Worm (Caenorhabditis elegans) whole organism, late embryonic: ENCODE results near the gene ceh-53.

Experiments used
- C38D4.7 ChIP-seq: fragments of 200-800 bp; sonication (Bioruptor generic); optimal IDR thresholded peaks from 2 replicates; lab custom pipeline; 2018; ENCODE audit warnings: mild to moderate bottlenecking, missing genetic modification characterization, moderate library complexity, missing compliant biosample characterization
- F13H6.1 ChIP-seq: sonication (generic microtip); optimal IDR thresholded peaks from 2 replicates; lab custom pipeline; 2016; ENCODE audit warnings: missing genetic modification characterization, missing compliant biosample characterization
- K02D7.2 ChIP-seq: sonication (generic microtip); optimal IDR thresholded peaks from 2 replicates; lab custom pipeline; 2017; ENCODE audit warnings: mild to moderate bottlenecking, missing genetic modification characterization, missing compliant biosample characterization
- K09A11.1 ChIP-seq: sonication (generic microtip); optimal IDR thresholded peaks from 2 replicates; lab custom pipeline; 2017; ENCODE audit warnings: antibody characterized with exemption, mild to moderate bottlenecking, missing genetic modification characterization, missing compliant biosample characterization; ENCODE audit not compliant: insufficient read depth
- T23F11.4 ChIP-seq: fragments of 200-800 bp; sonication (Bioruptor generic); optimal IDR thresholded peaks from 2 replicates; lab custom pipeline; 2018; ENCODE audit warnings: mild to moderate bottlenecking, missing genetic modification characterization, missing compliant biosample characterization
- Y22D7AL.16 ChIP-seq: sonication (generic microtip); optimal IDR thresholded peaks from 2 replicates; lab custom pipeline; 2016; ENCODE audit warnings: missing genetic modification characterization, missing compliant biosample characterization
- ahr-1 ChIP-seq: sonication (generic microtip); optimal IDR thresholded peaks from 2 replicates; lab custom pipeline; 2016; ENCODE audit warnings: missing genetic modification characterization, missing compliant biosample characterization
- ama-1 ChIP-seq: fragments of 150-350 bp; optimal IDR thresholded peaks from 2 replicates; lab custom pipeline; 2014
- ceh-14 ChIP-seq: sonication (generic microtip); optimal IDR thresholded peaks from 2 replicates; lab custom pipeline; 2016; ENCODE audit warnings: missing genotype, missing genetic modification characterization, missing compliant biosample characterization
- ceh-18 ChIP-seq: sonication (generic microtip); optimal IDR thresholded peaks from 2 replicates; lab custom pipeline; 2016; ENCODE audit warnings: missing genetic modification characterization, missing compliant biosample characterization
- ceh-19 ChIP-seq: fragments of 200-800 bp; sonication (Bioruptor generic); optimal IDR thresholded peaks from 2 replicates; lab custom pipeline; 2018; ENCODE audit warnings: mild to moderate bottlenecking, missing genetic modification characterization, missing compliant biosample characterization
- ceh-2 ChIP-seq: sonication (generic microtip); optimal IDR thresholded peaks from 2 replicates; lab custom pipeline; 2016; ENCODE audit warnings: missing genotype, missing genetic modification characterization, missing compliant biosample characterization
- ceh-22 ChIP-seq: sonication (generic microtip); optimal IDR thresholded peaks from 2 replicates; lab custom pipeline; 2017; ENCODE audit warnings: missing biosample characterization, missing genetic modification characterization
- ceh-24 ChIP-seq: sonication (generic microtip); optimal IDR thresholded peaks from 2 replicates; lab custom pipeline; 2016; ENCODE audit warnings: mild to moderate bottlenecking, missing genetic modification characterization, missing compliant biosample characterization
- ceh-30 ChIP-seq: fragments of 150-350 bp; optimal IDR thresholded peaks from 2 replicates; lab custom pipeline; 2014; ENCODE audit warnings: missing biosample characterization, missing genetic modification characterization
- ceh-45 ChIP-seq: fragments of 200-800 bp; sonication (Bioruptor generic); IDR thresholded peaks from 2 replicates; pipeline ENCODE4 v1.3.6; 2022; ENCODE audit warnings: missing genetic modification reagents, missing genetic modification characterization, missing compliant biosample characterization
- ceh-6 ChIP-seq: fragments of 200-800 bp; sonication (Bioruptor generic); optimal IDR thresholded peaks from 2 replicates; lab custom pipeline; 2018; ENCODE audit warnings: mild to moderate bottlenecking, missing genetic modification characterization, missing compliant biosample characterization
- ceh-9 ChIP-seq: sonication (generic microtip); optimal IDR thresholded peaks from 2 replicates; lab custom pipeline; 2016; ENCODE audit warnings: mild to moderate bottlenecking, missing genetic modification characterization, inconsistent platforms, missing compliant biosample characterization
- dmd-4 ChIP-seq: sonication (generic microtip); optimal IDR thresholded peaks from 2 replicates; lab custom pipeline; 2016; ENCODE audit warnings: borderline replicate concordance, missing genetic modification characterization, missing compliant biosample characterization
- elt-2 ChIP-seq: sonication (generic microtip); optimal IDR thresholded peaks from 2 replicates; lab custom pipeline; 2016; ENCODE audit warnings: missing genetic modification reagents, missing genetic modification characterization, missing compliant biosample characterization
- elt-4 ChIP-seq: sonication (generic microtip); optimal IDR thresholded peaks from 2 replicates; lab custom pipeline; 2016; ENCODE audit warnings: missing genetic modification characterization, missing compliant biosample characterization
- ets-4 ChIP-seq: sonication (generic microtip); optimal IDR thresholded peaks from 2 replicates; lab custom pipeline; 2016; ENCODE audit warnings: missing genetic modification characterization, missing compliant biosample characterization
- eyg-1 ChIP-seq: sonication (generic microtip); optimal IDR thresholded peaks from 2 replicates; lab custom pipeline; 2016; ENCODE audit warnings: missing genotype, missing genetic modification characterization, missing compliant biosample characterization
- fax-1 ChIP-seq: sonication (generic microtip); optimal IDR thresholded peaks from 2 replicates; lab custom pipeline; 2016; ENCODE audit warnings: missing genotype, missing genetic modification characterization, missing compliant biosample characterization
- fkh-6 ChIP-seq: sonication (generic microtip); optimal IDR thresholded peaks from 2 replicates; lab custom pipeline; 2016; ENCODE audit warnings: missing genetic modification characterization, missing compliant biosample characterization
- gmeb-2 ChIP-seq: sonication (generic microtip); optimal IDR thresholded peaks from 2 replicates; lab custom pipeline; 2016; ENCODE audit warnings: missing genetic modification characterization, inconsistent platforms, missing compliant biosample characterization
- hlh-15 ChIP-seq: sonication (generic microtip); optimal IDR thresholded peaks from 2 replicates; lab custom pipeline; 2016; ENCODE audit warnings: missing genetic modification characterization, missing compliant biosample characterization
- hlh-30 ChIP-seq: sonication (generic microtip); optimal IDR thresholded peaks from 2 replicates; lab custom pipeline; 2017; ENCODE audit warnings: antibody characterized with exemption, missing genetic modification characterization, missing compliant biosample characterization; ENCODE audit not compliant: insufficient read depth
- hlh-6 ChIP-seq: sonication (generic microtip); optimal IDR thresholded peaks from 2 replicates; lab custom pipeline; 2016; ENCODE audit warnings: missing genotype, missing genetic modification characterization, missing compliant biosample characterization
- hlh-8 ChIP-seq: sonication (generic microtip); optimal IDR thresholded peaks from 2 replicates; lab custom pipeline; 2016; ENCODE audit warnings: missing genotype, missing genetic modification characterization, missing compliant biosample characterization
- lin-11 ChIP-seq: fragments of 200-800 bp; sonication (Bioruptor generic); optimal IDR thresholded peaks from 2 replicates; lab custom pipeline; 2018; ENCODE audit warnings: mild to moderate bottlenecking, missing genetic modification characterization, missing compliant biosample characterization
- nfya-1 ChIP-seq: sonication (generic microtip); optimal IDR thresholded peaks from 2 replicates; lab custom pipeline; 2017; ENCODE audit warnings: missing genetic modification characterization, mild to moderate bottlenecking, missing compliant biosample characterization, antibody characterized with exemption, moderate library complexity
- nhr-232 ChIP-seq: sonication (generic microtip); optimal IDR thresholded peaks from 2 replicates; lab custom pipeline; 2016; ENCODE audit warnings: missing genetic modification characterization, missing compliant biosample characterization
- npax-4 ChIP-seq: sonication (generic microtip); optimal IDR thresholded peaks from 2 replicates; lab custom pipeline; 2016; ENCODE audit warnings: missing genetic modification characterization, missing compliant biosample characterization
- odd-2 ChIP-seq: sonication (generic microtip); optimal IDR thresholded peaks from 2 replicates; lab custom pipeline; 2017; ENCODE audit warnings: antibody characterized with exemption, mild to moderate bottlenecking, missing genetic modification characterization, missing compliant biosample characterization
- pag-3 ChIP-seq: sonication (generic microtip); optimal IDR thresholded peaks from 2 replicates; lab custom pipeline; 2016; ENCODE audit warnings: missing compliant biosample characterization, missing genetic modification characterization, borderline replicate concordance
- pat-9 ChIP-seq: fragments of 200-800 bp; sonication (Bioruptor generic); optimal IDR thresholded peaks from 2 replicates; lab custom pipeline; 2018; ENCODE audit warnings: mild to moderate bottlenecking, missing genetic modification characterization, moderate library complexity, missing compliant biosample characterization
- pax-1 ChIP-seq: fragments of 150-350 bp; optimal IDR thresholded peaks from 2 replicates; lab custom pipeline; 2014; ENCODE audit warnings: missing biosample characterization, missing genetic modification characterization
- pha-2 ChIP-seq: sonication (generic microtip); optimal IDR thresholded peaks from 2 replicates; lab custom pipeline; 2017; ENCODE audit warnings: mild to moderate bottlenecking, missing genetic modification characterization, missing compliant biosample characterization
- pha-4 ChIP-seq: fragments of 150-350 bp; optimal IDR thresholded peaks from 2 replicates; lab custom pipeline; 2018; ENCODE audit warnings: missing biosample characterization, missing genetic modification reagents, missing genetic modification characterization
- ref-2 ChIP-seq: sonication (generic microtip); optimal IDR thresholded peaks from 2 replicates; lab custom pipeline; 2016; ENCODE audit warnings: missing genetic modification characterization, missing compliant biosample characterization
- rnt-1 ChIP-seq: sonication (generic microtip); optimal IDR thresholded peaks from 2 replicates; lab custom pipeline; 2016; ENCODE audit warnings: missing genetic modification characterization, missing compliant biosample characterization
- sdc-2 ChIP-seq: sonication (generic microtip); optimal IDR thresholded peaks from 2 replicates; lab custom pipeline; 2016; ENCODE audit warnings: missing genotype, missing genetic modification characterization, missing compliant biosample characterization
- sox-2 ChIP-seq: fragments of 200-800 bp; sonication (Bioruptor generic); IDR thresholded peaks from 2 replicates; pipeline ENCODE4 v1.3.6; 2022; ENCODE audit warnings: missing genetic modification reagents, missing genetic modification characterization, missing compliant biosample characterization
- syd-9 ChIP-seq: sonication (generic microtip); optimal IDR thresholded peaks from 2 replicates; lab custom pipeline; 2016; ENCODE audit warnings: mild to moderate bottlenecking, missing genetic modification characterization, moderate library complexity, missing compliant biosample characterization
- tbx-2 ChIP-seq: sonication (generic microtip); optimal IDR thresholded peaks from 2 replicates; lab custom pipeline; 2016; ENCODE audit warnings: missing genetic modification characterization, missing compliant biosample characterization
- unc-42 ChIP-seq: sonication (generic microtip); optimal IDR thresholded peaks from 2 replicates; lab custom pipeline; 2016; ENCODE audit warnings: missing genotype, missing genetic modification characterization, missing compliant biosample characterization
- unc-86 ChIP-seq: sonication (generic microtip); optimal IDR thresholded peaks from 2 replicates; lab custom pipeline; 2016; ENCODE audit warnings: missing genetic modification characterization, missing compliant biosample characterization
- zip-5 ChIP-seq: sonication (generic microtip); optimal IDR thresholded peaks from 2 replicates; lab custom pipeline; 2016; ENCODE audit warnings: missing genetic modification characterization, missing compliant biosample characterization
- ztf-16 ChIP-seq: sonication (generic microtip); optimal IDR thresholded peaks from 2 replicates; lab custom pipeline; 2017; ENCODE audit warnings: missing genetic modification characterization, missing compliant biosample characterization

ceh-53 gene

ce11 chrIV:3523419-3523818 lies 25.4 kb downstream of the ceh-53 start:
- TF ChIP-seq tbx-2 (tag; lab: Kevin White, UChicago) (no peak), sdc-2 (no peak), lin-11 (tag; lab: Kevin White, UChicago) (no peak), Y22D7AL.16 (no peak), hlh-30 (tag; lab: Kevin White, UChicago) (no peak), nfya-1 (tag; lab: Kevin White, UChicago) (no peak), unc-42 (tag; lab: Kevin White, UChicago) (no peak), pag-3 (no peak), pax-1 (tag; lab: Kevin White, UChicago) (no peak), ceh-2 (no peak), ets-4 (tag; lab: Kevin White, UChicago) (no peak), dmd-4 (tag; lab: Kevin White, UChicago) (no peak), hlh-15 (tag; lab: Kevin White, UChicago) (no peak), ceh-6 (GFP tag; lab: Kevin White, UChicago) (no peak), ceh-24 (tag; lab: Kevin White, UChicago) (no peak), pha-2 (tag; lab: Kevin White, UChicago) (no peak), sox-2 (GFP tag; lab: Robert Waterston, UW) (no peak), C38D4.7 (no peak), ahr-1 (tag; lab: Kevin White, UChicago) (no peak)

- TF ChIP-seq ztf-16: peak; percentile 76
- TF ChIP-seq ceh-30 (tag; lab: Kevin White, UChicago): peak; percentile 19
- TF ChIP-seq syd-9 (tag; lab: Kevin White, UChicago): peak; percentile 81
- TF ChIP-seq C38D4.7: peak; percentile 72
- peak; percentile 76 for TF ChIP-seq tbx-2 (tag; lab: Kevin White, UChicago)
- peak; percentile 79 for TF ChIP-seq hlh-6 (tag; lab: Kevin White, UChicago)
- peak; percentile 65 for TF ChIP-seq eyg-1 (tag; lab: Kevin White, UChicago)
- peak; percentile 64 for TF ChIP-seq unc-86 (tag; lab: Kevin White, UChicago)
- peak; percentile 53 for TF ChIP-seq zip-5 (tag; lab: Kevin White, UChicago)
- peak; percentile 76 for TF ChIP-seq nhr-232
- TF ChIP-seq K09A11.1 (tag; lab: Kevin White, UChicago): peak; percentile 22
- no peak for TF ChIP-seq pha-4 (tag; lab: Kevin White, UChicago)
- TF ChIP-seq ceh-24 (tag; lab: Kevin White, UChicago): peak; percentile 6
- TF ChIP-seq npax-4 (tag; lab: Kevin White, UChicago): peak; percentile 32
- peak; percentile 58 for TF ChIP-seq K02D7.2
- TF ChIP-seq ceh-45 (GFP tag; lab: Robert Waterston, UW): peak; percentile 77; the same call in 1 of the 2 replicates
- no peak for TF ChIP-seq pag-3
- TF ChIP-seq rnt-1: peak; percentile 52
- TF ChIP-seq ref-2 (tag; lab: Kevin White, UChicago): peak; percentile 58
- TF ChIP-seq gmeb-2 (tag; lab: Kevin White, UChicago): peak; percentile 61
- TF ChIP-seq ceh-19 (GFP tag; lab: Kevin White, UChicago): peak; percentile 80
- TF ChIP-seq hlh-8: peak; percentile 19
- peak; percentile 56 for TF ChIP-seq sdc-2
- TF ChIP-seq ceh-14 (tag; lab: Kevin White, UChicago): peak; percentile 74
- peak; percentile 80 for TF ChIP-seq ceh-6 (GFP tag; lab: Kevin White, UChicago)
- TF ChIP-seq ama-1: no peak
- peak; percentile 52 for TF ChIP-seq ceh-18
- TF ChIP-seq dmd-4 (tag; lab: Kevin White, UChicago): peak; percentile 51
- no peak for TF ChIP-seq ceh-22 (tag; lab: Kevin White, UChicago)
- no peak for TF ChIP-seq elt-4 (tag; lab: Kevin White, UChicago)
- peak; percentile 14; the same call in 1 of the 2 replicates for TF ChIP-seq sox-2 (GFP tag; lab: Robert Waterston, UW)
- TF ChIP-seq ceh-9 (tag; lab: Kevin White, UChicago): no peak
- TF ChIP-seq hlh-15 (tag; lab: Kevin White, UChicago): peak; percentile 23
- peak; percentile 50 for TF ChIP-seq F13H6.1 (tag; lab: Kevin White, UChicago)
- peak; percentile 60 for TF ChIP-seq fax-1 (tag; lab: Kevin White, UChicago)
- TF ChIP-seq elt-2 (tag; lab: Kevin White, UChicago): peak; percentile 64
- TF ChIP-seq T23F11.4 (GFP tag; lab: Kevin White, UChicago): peak; percentile 62
- TF ChIP-seq fkh-6 (tag; lab: Kevin White, UChicago): peak; percentile 83
- no peak for TF ChIP-seq odd-2 (tag; lab: Kevin White, UChicago)
- TF ChIP-seq pha-2 (tag; lab: Kevin White, UChicago): peak; percentile 63
- peak; percentile 76 for TF ChIP-seq pat-9
- TF ChIP-seq hlh-30 (tag; lab: Kevin White, UChicago): no peak
These were observed 26.6 kb downstream of the ceh-53 start for ce11 chrIV:3524584-3525020.
